Fruit fly (Drosophila melanogaster): ENCODE data around the gene Prosbeta3.

The Prosbeta3 gene

dm6 chr3R:8978768-8979167 lies 27.3 kb downstream of the Prosbeta3 start (continued):
- TF ChIP-seq pros (GFP tag; optimal IDR thresholded peaks at IDR 0.05) = no peak
- TF ChIP-seq lmd (GFP tag; IDR thresholded peaks at IDR 0.05) = peak; percentile 34; the same call in 1 of the 2 replicates
- TF ChIP-seq CG16863 (GFP tag; optimal IDR thresholded peaks at IDR 0.05) = no peak
- TF ChIP-seq CG17361 (GFP tag; IDR thresholded peaks at IDR 0.05) = peak; percentile 57; the same call in 2 of the 3 replicates
- TF ChIP-seq Awh (GFP tag; IDR thresholded peaks at IDR 0.05) = peak; percentile 53; the same call in 1 of the 2 replicates
- no peak for TF ChIP-seq slp2 (GFP tag; optimal IDR thresholded peaks at IDR 0.05)
- TF ChIP-seq CG5245 (GFP tag; optimal IDR thresholded peaks at IDR 0.05) = peak; percentile 11
- TF ChIP-seq CG3407 (GFP tag; optimal IDR thresholded peaks at IDR 0.05) = peak; percentile 2
- peak; percentile 64 for TF ChIP-seq CG2678 (tag; optimal IDR thresholded peaks at IDR 0.05)
- TF ChIP-seq Side (GFP tag; optimal IDR thresholded peaks at IDR 0.05) = no peak
- peak; percentile 75 for TF ChIP-seq Sox102F (GFP tag; optimal IDR thresholded peaks at IDR 0.05)
- TF ChIP-seq Sox100B (GFP tag; optimal IDR thresholded peaks at IDR 0.05) = peak; percentile 13
- no peak for TF ChIP-seq CG8089 (GFP tag; optimal IDR thresholded peaks at IDR 0.05)
- TF ChIP-seq lab (GFP tag; optimal IDR thresholded peaks at IDR 0.05) = no peak
- no peak for TF ChIP-seq Dp (GFP tag; optimal IDR thresholded peaks at IDR 0.05)
- no peak for TF ChIP-seq Atf3 (GFP tag; optimal IDR thresholded peaks at IDR 0.05)
- TF ChIP-seq CG7987 (GFP tag; optimal IDR thresholded peaks at IDR 0.05) = no peak
- TF ChIP-seq aop (GFP tag; IDR thresholded peaks at IDR 0.05) = no peak
- no peak for TF ChIP-seq CG13894 (tag; optimal IDR thresholded peaks at IDR 0.05)
- no peak for TF ChIP-seq CG2875 (GFP tag; optimal IDR thresholded peaks at IDR 0.05)
- no peak for TF ChIP-seq toy (GFP tag; IDR thresholded peaks at IDR 0.05)
- no peak for TF ChIP-seq CG16815 (GFP tag; optimal IDR thresholded peaks at IDR 0.05)
- no peak for TF ChIP-seq CG1647 (GFP tag; optimal IDR thresholded peaks at IDR 0.05)
- TF ChIP-seq exex (tag; optimal IDR thresholded peaks at IDR 0.05) = no peak
- TF ChIP-seq wor (GFP tag; IDR thresholded peaks at IDR 0.05) = peak; percentile 46
- TF ChIP-seq CG13296 (GFP tag; optimal IDR thresholded peaks at IDR 0.05) = no peak
- no peak for TF ChIP-seq CG6813 (GFP tag; optimal IDR thresholded peaks at IDR 0.05)
- TF ChIP-seq Trl (optimal IDR thresholded peaks at IDR 0.05) = no peak
- TF ChIP-seq Trl (GFP tag; optimal IDR thresholded peaks at IDR 0.05) = no peak
- TF ChIP-seq tll (GFP tag; optimal IDR thresholded peaks at IDR 0.05) = no peak
- TF ChIP-seq ci (GFP tag; IDR thresholded peaks at IDR 0.05) = peak; percentile 80; the same call in 2 of the 3 replicates
- no peak for TF ChIP-seq CkIIα-i1 (GFP tag; IDR thresholded peaks at IDR 0.05)
- peak; percentile 50 for TF ChIP-seq PHDP (tag; optimal IDR thresholded peaks at IDR 0.05)
- TF ChIP-seq tio (GFP tag; optimal IDR thresholded peaks at IDR 0.05) = no peak
- no peak for TF ChIP-seq CG34376 (GFP tag; optimal IDR thresholded peaks at IDR 0.05)
- peak; percentile 68 for TF ChIP-seq CG11504 (tag; optimal IDR thresholded peaks at IDR 0.05)
- TF ChIP-seq CG4854 (GFP tag; optimal IDR thresholded peaks at IDR 0.05) = no peak
- no peak for TF ChIP-seq amos (GFP tag; IDR thresholded peaks at IDR 0.05; ENCODE audit: partially characterized antibody)
- no peak for TF ChIP-seq CG14965 (GFP tag; optimal IDR thresholded peaks at IDR 0.05; ENCODE audit: borderline replicate concordance)
- no peak for TF ChIP-seq Hand (GFP tag; optimal IDR thresholded peaks at IDR 0.05)
- 0 out of 3 replicates have a peak, but pooled peaks have one; percentile 28 for TF ChIP-seq CG11695 (GFP tag; IDR thresholded peaks at IDR 0.05)
- TF ChIP-seq ato (GFP tag; IDR thresholded peaks at IDR 0.05; ENCODE audit: partially characterized antibody) = no peak
- peak; percentile 63 for TF ChIP-seq CG8388 (GFP tag; optimal IDR thresholded peaks at IDR 0.05)
- TF ChIP-seq repo (GFP tag; optimal IDR thresholded peaks at IDR 0.05) = no peak
- no peak for TF ChIP-seq chinmo (GFP tag; IDR thresholded peaks at IDR 0.05; ENCODE audit: partially characterized antibody)
- peak; percentile 79 for TF ChIP-seq Blimp-1 (GFP tag; optimal IDR thresholded peaks at IDR 0.05)
- no peak for TF ChIP-seq tx (GFP tag; optimal IDR thresholded peaks at IDR 0.05)
- no peak for TF ChIP-seq CG3995 (GFP tag; optimal IDR thresholded peaks at IDR 0.05)
- no peak for TF ChIP-seq CG9215 (GFP tag; IDR thresholded peaks at IDR 0.05)
- peak; percentile 18 for TF ChIP-seq CG30403 (GFP tag; optimal IDR thresholded peaks at IDR 0.05)

Data from whole organism, embryonic.